Worm (Caenorhabditis elegans) whole organism, L4/young adult: Measurements from ENCODE around the gene nac-3.

Source experiments
- dao-5 ChIP-seq: sonication (generic microtip); optimal IDR thresholded peaks from 2 replicates; lab custom pipeline; 2016; ENCODE audit warnings: missing genotype, missing genetic modification characterization, moderate library complexity, missing compliant biosample characterization
- him-1 ChIP-seq: sonication (generic microtip); optimal IDR thresholded peaks from 2 replicates; lab custom pipeline; 2016; ENCODE audit warnings: missing genotype, missing genetic modification reagents, missing genetic modification characterization, missing compliant biosample characterization

- TF ChIP-seq him-1 (tag; lab: Kevin White, UChicago) (no peak), dao-5 (no peak)
Observed at ce11 chrIII:10195911-10196310, 43.3 kb downstream of the nac-3 start.
